Worm (Caenorhabditis elegans): ENCODE measurements around the gene cnc-3.

DNA sequence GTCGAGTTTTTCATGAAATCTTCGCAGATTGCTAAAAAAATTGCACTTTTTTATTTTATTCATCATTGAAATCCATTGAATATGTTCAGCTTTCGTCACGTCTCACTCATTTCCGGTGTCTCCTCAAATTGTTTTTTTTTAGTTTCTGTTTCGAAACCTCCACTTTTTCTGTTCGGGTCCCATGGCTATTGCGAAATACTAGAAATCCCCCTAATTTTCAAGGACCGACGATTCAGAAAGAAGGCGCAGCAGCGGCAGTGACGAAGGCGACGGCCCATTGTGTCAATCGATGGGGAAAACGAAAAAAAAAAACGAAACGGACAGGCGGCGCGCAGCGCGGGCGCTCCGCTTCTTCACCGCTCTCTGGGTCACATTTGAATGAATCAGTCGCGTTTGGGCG is 24.2 kb downstream of the cnc-3 start:
- TF ChIP-seq lir-3 (tag; optimal IDR thresholded peaks at IDR 0.05; ENCODE audit: poor library complexity) (no peak), nhr-77 (tag; optimal IDR thresholded peaks at IDR 0.05) (no peak), mdl-1 (tag; optimal IDR thresholded peaks at IDR 0.05) (no peak), nhr-90 (tag; optimal IDR thresholded peaks at IDR 0.05; ENCODE audit: poor library complexity) (no peak)

Measured in whole organism, L1 larva.